Fruit fly (Drosophila melanogaster) whole organism, wandering third instar larva: ENCODE data around the gene Syp.

Experiments
- Abd-B ChIP-seq: fragments of >200 bp; optimal IDR thresholded peaks from 2 replicates; lab custom pipeline; 2017; ENCODE audit warnings: missing biosample characterization, missing genetic modification characterization
- CG32264 ChIP-seq: fragments of 200-800 bp; sonication (Bioruptor generic); optimal IDR thresholded peaks from 2 replicates; lab custom pipeline; 2016; ENCODE audit warnings: missing biosample characterization, missing genetic modification characterization
- CG9705 ChIP-seq: fragments of 200-800 bp; sonication (Bioruptor generic); optimal IDR thresholded peaks from 2 replicates; lab custom pipeline; 2018; ENCODE audit warnings: missing biosample characterization, mild to moderate bottlenecking, missing genetic modification characterization
- CrebA ChIP-seq: fragments of 200-800 bp; sonication (Bioruptor generic); optimal IDR thresholded peaks from 2 replicates; lab custom pipeline; 2016; ENCODE audit warnings: missing biosample characterization, mild to moderate bottlenecking, missing genetic modification characterization, borderline replicate concordance
- Dfd ChIP-seq: fragments of >200 bp; optimal IDR thresholded peaks from 2 replicates; lab custom pipeline; 2017; ENCODE audit warnings: missing biosample characterization, missing genetic modification characterization
- Dif ChIP-seq: fragments of 200-275, 200-300 bp; sonication (Bioruptor generic); optimal IDR thresholded peaks from 2 replicates; lab custom pipeline; 2018; ENCODE audit warnings: missing biosample characterization, missing genetic modification characterization; ENCODE audit not compliant: partially characterized antibody
- GATAd ChIP-seq: sonication (Bioruptor generic); optimal IDR thresholded peaks from 2 replicates; lab custom pipeline; 2016; ENCODE audit warnings: missing biosample characterization, missing genetic modification characterization
- HLH106 ChIP-seq: fragments of 200-800 bp; optimal IDR thresholded peaks from 3 replicates; lab custom pipeline; 2019; ENCODE audit warnings: missing biosample characterization, mild to moderate bottlenecking, missing genetic modification characterization, moderate library complexity
- Hnf4 ChIP-seq: fragments of 200-800 bp; sonication (Bioruptor generic); optimal IDR thresholded peaks from 2 replicates; lab custom pipeline; 2016; ENCODE audit warnings: missing biosample characterization, mild to moderate bottlenecking, missing genetic modification characterization
- Hr78 ChIP-seq: fragments of >200 bp; optimal IDR thresholded peaks from 2 replicates; lab custom pipeline; 2017; ENCODE audit warnings: missing biosample characterization, missing genetic modification characterization
- Hr83 ChIP-seq: fragments of 200-300 bp; sonication (Bioruptor generic); optimal IDR thresholded peaks from 2 replicates; lab custom pipeline; 2016; ENCODE audit warnings: missing biosample characterization, mild to moderate bottlenecking, missing genetic modification characterization, moderate library complexity; ENCODE audit not compliant: poor library complexity, severe bottlenecking
- Jra ChIP-seq: sonication (Bioruptor generic); optimal IDR thresholded peaks from 2 replicates; lab custom pipeline; 2016; ENCODE audit warnings: missing biosample characterization, missing genetic modification characterization
- Mio ChIP-seq: sonication (Bioruptor generic); optimal IDR thresholded peaks from 2 replicates; lab custom pipeline; 2016; ENCODE audit warnings: missing biosample characterization, missing genetic modification characterization
- Myc ChIP-seq: fragments of >200 bp; optimal IDR thresholded peaks from 2 replicates; lab custom pipeline; 2017
- N ChIP-seq: fragments of >200 bp; optimal IDR thresholded peaks from 2 replicates; lab custom pipeline; 2018; ENCODE audit warnings: missing biosample characterization, missing external identifiers, missing genetic modification characterization
- OdsH ChIP-seq: fragments of 200-800 bp; sonication (Bioruptor generic); optimal IDR thresholded peaks from 2 replicates; lab custom pipeline; 2016; ENCODE audit warnings: missing biosample characterization, mild to moderate bottlenecking, missing genetic modification characterization
- Rel ChIP-seq, 2 experiments: fragments of 200-800 bp; sonication (Bioruptor generic) in 1 of 2; optimal IDR thresholded peaks; 2 replicates in 1 of 2; 3 replicates in 1 of 2; lab custom pipeline; 2016 to 2019; ENCODE audit warnings: mild to moderate bottlenecking in 2 of 2, missing biosample characterization in 2 of 2, missing genetic modification characterization in 2 of 2, moderate library complexity in 1 of 2
- Sp1 ChIP-seq: fragments of 200-800 bp; sonication (Bioruptor generic); optimal IDR thresholded peaks from 3 replicates; lab custom pipeline; 2019; ENCODE audit warnings: missing biosample characterization, mild to moderate bottlenecking, missing genetic modification characterization, moderate library complexity
- Vsx2 ChIP-seq: fragments of 200-300, 225-300 bp; sonication (Bioruptor generic); optimal IDR thresholded peaks from 2 replicates; lab custom pipeline; 2018; ENCODE audit warnings: missing biosample characterization, missing genetic modification characterization; ENCODE audit not compliant: partially characterized antibody
- br ChIP-seq: fragments of 200-800 bp; sonication (Bioruptor generic); optimal IDR thresholded peaks from 2 replicates; lab custom pipeline; 2016; ENCODE audit warnings: missing biosample characterization, missing genetic modification characterization
- brk ChIP-seq: fragments of 200-800 bp; sonication (Bioruptor generic); optimal IDR thresholded peaks from 2 replicates; lab custom pipeline; 2016; ENCODE audit warnings: missing biosample characterization, mild to moderate bottlenecking, missing genetic modification characterization
- dl ChIP-seq, 2 experiments: fragments of 175-275, 200-275 bp in 1 of 2; fragments of 200-275 bp in 1 of 2; sonication (Bioruptor generic); optimal IDR thresholded peaks; lab custom pipeline; 2018; ENCODE audit warnings: mild to moderate bottlenecking in 2 of 2, missing biosample characterization in 2 of 2, missing genetic modification characterization in 2 of 2, moderate library complexity in 2 of 2; ENCODE audit not compliant: partially characterized antibody in 2 of 2, insufficient read depth in 1 of 2
- dmrt93B ChIP-seq: fragments of 200-800 bp; sonication (Bioruptor generic); optimal IDR thresholded peaks from 2 replicates; lab custom pipeline; 2018; ENCODE audit warnings: missing biosample characterization, mild to moderate bottlenecking, missing genetic modification characterization
- dsf ChIP-seq: sonication (Bioruptor generic); optimal IDR thresholded peaks from 2 replicates; lab custom pipeline; 2016; ENCODE audit warnings: missing biosample characterization, missing genetic modification characterization, borderline replicate concordance
- ey ChIP-seq: fragments of 200-800 bp; sonication (Bioruptor generic); optimal IDR thresholded peaks from 2 replicates; lab custom pipeline; 2016; ENCODE audit warnings: missing biosample characterization, missing genetic modification characterization
- foxo ChIP-seq, 2 experiments: fragments of 200-800 bp; sonication (Bioruptor generic); optimal IDR thresholded peaks; 2 replicates in 1 of 2; 3 replicates in 1 of 2; lab custom pipeline; 2016 to 2017; ENCODE audit warnings: missing biosample characterization in 2 of 2, missing genetic modification characterization in 2 of 2
- fru ChIP-seq: fragments of 200-800 bp; sonication (Bioruptor generic); optimal IDR thresholded peaks from 3 replicates; lab custom pipeline; 2016; ENCODE audit warnings: missing biosample characterization, mild to moderate bottlenecking, missing genetic modification characterization
- h ChIP-seq: fragments of 200-800 bp; sonication (Bioruptor generic); optimal IDR thresholded peaks from 3 replicates; lab custom pipeline; 2016; ENCODE audit warnings: missing biosample characterization, mild to moderate bottlenecking, missing genetic modification characterization
- jim ChIP-seq: fragments of 175-275, 200-325 bp; sonication (Bioruptor generic); optimal IDR thresholded peaks from 2 replicates; lab custom pipeline; 2016; ENCODE audit warnings: missing biosample characterization, mild to moderate bottlenecking, missing genetic modification characterization
- lola ChIP-seq: fragments of >200 bp; optimal IDR thresholded peaks from 2 replicates; lab custom pipeline; 2017; ENCODE audit warnings: missing biosample characterization, missing genetic modification characterization
- pan ChIP-seq: fragments of >200 bp; optimal IDR thresholded peaks from 2 replicates; lab custom pipeline; 2017
- psq ChIP-seq: fragments of 200-800 bp; sonication (Bioruptor generic); optimal IDR thresholded peaks from 3 replicates; lab custom pipeline; 2017; ENCODE audit warnings: missing biosample characterization, mild to moderate bottlenecking, missing genetic modification characterization, moderate library complexity
- rgr ChIP-seq: fragments of 200-800 bp; sonication (Bioruptor generic); optimal IDR thresholded peaks from 3 replicates; lab custom pipeline; 2016; ENCODE audit warnings: missing biosample characterization, mild to moderate bottlenecking, missing genetic modification characterization
- sage ChIP-seq: fragments of 200-800 bp; sonication (Bioruptor generic); optimal IDR thresholded peaks from 2 replicates; lab custom pipeline; 2016; ENCODE audit warnings: missing biosample characterization, mild to moderate bottlenecking, missing genetic modification characterization
- sv ChIP-seq: fragments of 200-800 bp; sonication (Bioruptor generic); optimal IDR thresholded peaks from 3 replicates; lab custom pipeline; 2016; ENCODE audit warnings: missing biosample characterization, missing genetic modification characterization
- tai ChIP-seq: sonication (Bioruptor generic); optimal IDR thresholded peaks from 2 replicates; lab custom pipeline; 2016; ENCODE audit warnings: missing biosample characterization, missing genetic modification characterization
- usp ChIP-seq: fragments of >200 bp; optimal IDR thresholded peaks from 2 replicates; lab custom pipeline; 2017; ENCODE audit warnings: missing biosample characterization, missing genetic modification characterization
- woc ChIP-seq: sonication (Bioruptor generic); optimal IDR thresholded peaks from 2 replicates; lab custom pipeline; 2016; ENCODE audit warnings: missing biosample characterization, mild to moderate bottlenecking, missing genetic modification characterization

Gene Syp

dm6 chr3R:20779545-20779944 lies 23.0 kb downstream of the Syp start:
- TF ChIP-seq psq (GFP tag; lab: Kevin White, UChicago), result no peak
- no peak for TF ChIP-seq Hr83 (GFP tag; lab: Kevin White, UChicago)
- TF ChIP-seq CrebA (GFP tag; lab: Kevin White, UChicago), result no peak
- TF ChIP-seq Rel (GFP tag; optimal IDR thresholded peaks at IDR 0.05; lab: Kevin White, UChicago), result no peak
- TF ChIP-seq Rel (tag; optimal IDR thresholded peaks at IDR 0.05; lab: Kevin White, UChicago), result no peak
- no peak for TF ChIP-seq woc
- TF ChIP-seq jim, result no peak
- no peak for TF ChIP-seq h (GFP tag; lab: Kevin White, UChicago)

dm6 chr3R:20779969-20780368 lies 23.4 kb downstream of the Syp start:
- TF ChIP-seq Vsx2 (peak; percentile 33), psq (GFP tag; lab: Kevin White, UChicago) (peak; percentile 65), dl (GFP tag; optimal IDR thresholded peaks at IDR 0.05; lab: Kevin White, UChicago; ENCODE audit: insufficient read depth in 1 of 2, partially characterized antibody in 2 of 2) (no peak), Hr83 (GFP tag; lab: Kevin White, UChicago) (peak; percentile 44), Mio (GFP tag; lab: Kevin White, UChicago) (no peak), Sp1 (GFP tag; lab: Kevin White, UChicago) (peak; percentile 50), CrebA (GFP tag; lab: Kevin White, UChicago) (peak; percentile 55), GATAd (GFP tag; lab: Kevin White, UChicago) (no peak), sv (no peak), Jra (GFP tag; lab: Kevin White, UChicago) (peak; percentile 31), h (GFP tag; lab: Kevin White, UChicago) (peak; percentile 43), Rel (GFP tag; optimal IDR thresholded peaks at IDR 0.05; lab: Kevin White, UChicago) (peak; percentile 53), Rel (tag; optimal IDR thresholded peaks at IDR 0.05; lab: Kevin White, UChicago) (peak; percentile 58), rgr (peak; percentile 42), tai (GFP tag; lab: Kevin White, UChicago) (no peak), foxo (GFP tag; optimal IDR thresholded peaks at IDR 0.05; lab: Kevin White, UChicago) (peak in 1 of 2 experiments; percentile 6), Hr78 (GFP tag; lab: Kevin White, UChicago) (no peak), ey (GFP tag; lab: Kevin White, UChicago) (peak; percentile 7), OdsH (no peak), Hnf4 (peak; percentile 3), Dif (peak; percentile 70), dmrt93B (GFP tag; lab: Kevin White, UChicago) (no peak), CG32264 (GFP tag; lab: Kevin White, UChicago) (no peak), jim (no peak), sage (peak; percentile 21), lola (GFP tag; lab: Kevin White, UChicago) (no peak), CG9705 (GFP tag; lab: Kevin White, UChicago) (no peak), fru (GFP tag; lab: Kevin White, UChicago) (peak; percentile 59), brk (GFP tag; lab: Kevin White, UChicago) (no peak), pan (lab: Kevin White, UChicago) (no peak), woc (peak; percentile 3), br (GFP tag; lab: Kevin White, UChicago) (peak; percentile 36), dsf (GFP tag; lab: Kevin White, UChicago) (peak; percentile 17)

- no peak for TF ChIP-seq brk (GFP tag; lab: Kevin White, UChicago)
- no peak for TF ChIP-seq CG32264 (GFP tag; lab: Kevin White, UChicago)
- no peak for TF ChIP-seq dsf (GFP tag; lab: Kevin White, UChicago)
- peak; percentile 56 for TF ChIP-seq sage
- TF ChIP-seq CG9705 (GFP tag; lab: Kevin White, UChicago), result peak; percentile 67
- no peak for TF ChIP-seq sv
- TF ChIP-seq psq (GFP tag; lab: Kevin White, UChicago), result peak; percentile 79
- peak; percentile 91 for TF ChIP-seq rgr
- TF ChIP-seq lola (GFP tag; lab: Kevin White, UChicago), result no peak
- no peak for TF ChIP-seq Vsx2
- TF ChIP-seq br (GFP tag; lab: Kevin White, UChicago), result peak; percentile 58
- TF ChIP-seq N (GFP tag; lab: Kevin White, UChicago), result no peak
- TF ChIP-seq Jra (GFP tag; lab: Kevin White, UChicago), result no peak
- no peak for TF ChIP-seq GATAd (GFP tag; lab: Kevin White, UChicago)
- no peak for TF ChIP-seq Myc
- TF ChIP-seq OdsH, result peak; percentile 71
- no peak for TF ChIP-seq jim
- TF ChIP-seq Hr78 (GFP tag; lab: Kevin White, UChicago), result no peak
- no peak for TF ChIP-seq Abd-B (GFP tag; lab: Kevin White, UChicago)
- TF ChIP-seq CrebA (GFP tag; lab: Kevin White, UChicago), result no peak
- peak; percentile 78 for TF ChIP-seq h (GFP tag; lab: Kevin White, UChicago)
- TF ChIP-seq Mio (GFP tag; lab: Kevin White, UChicago), result no peak
- peak; percentile 6 for TF ChIP-seq Hnf4
- no peak for TF ChIP-seq usp (GFP tag; lab: Kevin White, UChicago)
- peak; percentile 89 for TF ChIP-seq HLH106 (tag; lab: Kevin White, UChicago)
- peak; percentile 72 for TF ChIP-seq ey (GFP tag; lab: Kevin White, UChicago)
- no peak for TF ChIP-seq Dfd
- peak; percentile 82 for TF ChIP-seq dmrt93B (GFP tag; lab: Kevin White, UChicago)
- peak; percentile 89 for TF ChIP-seq Sp1 (GFP tag; lab: Kevin White, UChicago)
- TF ChIP-seq woc, result peak; percentile 48
- no peak for TF ChIP-seq Dif
- TF ChIP-seq tai (GFP tag; lab: Kevin White, UChicago), result no peak
- TF ChIP-seq foxo (GFP tag; optimal IDR thresholded peaks at IDR 0.05; lab: Kevin White, UChicago), result peak in 1 of 2 experiments; percentile 91
- TF ChIP-seq Rel (GFP tag; optimal IDR thresholded peaks at IDR 0.05; lab: Kevin White, UChicago), result no peak
- TF ChIP-seq Rel (tag; optimal IDR thresholded peaks at IDR 0.05; lab: Kevin White, UChicago), result peak; percentile 36
- TF ChIP-seq Hr83 (GFP tag; lab: Kevin White, UChicago), result no peak
- no peak for TF ChIP-seq pan (lab: Kevin White, UChicago)
- TF ChIP-seq fru (GFP tag; lab: Kevin White, UChicago), result peak; percentile 82
These were observed 25.6 kb downstream of the Syp start for dm6 chr3R:20782104-20782654.
